Worm (Caenorhabditis elegans) whole organism, L4 larva: ENCODE results near the gene Y50E8A.22.

Source experiments
- aly-2 ChIP-seq: sonication (generic microtip); optimal IDR thresholded peaks from 2 replicates; lab custom pipeline; 2018; ENCODE audit warnings: missing biosample characterization, missing genetic modification characterization
- daf-16 ChIP-seq, 3 experiments: sonication (generic microtip); optimal IDR thresholded peaks; 2 replicates each; lab custom pipeline; 2016 to 2017; ENCODE audit warnings: missing genetic modification characterization in 3 of 3, missing genetic modification reagents in 3 of 3, mild to moderate bottlenecking in 2 of 3, missing compliant biosample characterization in 2 of 3, missing biosample characterization in 1 of 3, moderate library complexity in 1 of 3
- dmd-9 ChIP-seq: fragments of 200-800 bp; sonication (Bioruptor generic); IDR thresholded peaks from 2 replicates; pipeline ENCODE4 v1.3.6; 2022; ENCODE audit warnings: missing genetic modification reagents, missing genetic modification characterization, missing compliant biosample characterization
- fkh-10 ChIP-seq: fragments of 150-350 bp; optimal IDR thresholded peaks from 2 replicates; lab custom pipeline; 2014; ENCODE audit warnings: missing biosample characterization, missing genetic modification reagents, missing genetic modification characterization
- jun-1 ChIP-seq: fragments of 150-350 bp; optimal IDR thresholded peaks from 2 replicates; lab custom pipeline; 2014; ENCODE audit warnings: missing biosample characterization, missing genetic modification reagents, missing genetic modification characterization
- mdl-1 ChIP-seq, 2 experiments: fragments of 150-350 bp in 1 of 2; sonication (generic microtip) in 1 of 2; optimal IDR thresholded peaks; 2 replicates each; lab custom pipeline; 2014 to 2017; ENCODE audit warnings: missing biosample characterization in 2 of 2, missing genetic modification characterization in 2 of 2
- nhr-11 ChIP-seq: fragments of 150-350 bp; optimal IDR thresholded peaks from 2 replicates; lab custom pipeline; 2014; ENCODE audit warnings: missing biosample characterization, missing genetic modification characterization
- nhr-237 ChIP-seq: sonication (generic microtip); optimal IDR thresholded peaks from 2 replicates; lab custom pipeline; 2017; ENCODE audit warnings: missing biosample characterization, missing genetic modification characterization
- nhr-42 ChIP-seq: fragments of 200-800 bp; sonication (Bioruptor generic); IDR thresholded peaks from 2 replicates; pipeline ENCODE4 v1.3.6; 2022; ENCODE audit warnings: missing genetic modification characterization, missing compliant biosample characterization
- unc-130 ChIP-seq: sonication (generic microtip); optimal IDR thresholded peaks from 2 replicates; lab custom pipeline; 2016; ENCODE audit warnings: missing genetic modification reagents, missing genetic modification characterization, missing compliant biosample characterization
- unc-62 ChIP-seq, 3 experiments: fragments of 150-350 bp in 1 of 3; sonication (generic microtip); optimal IDR thresholded peaks in 2 of 3; peaks in 1 of 3; 1 replicate in 1 of 3; 2 replicates in 2 of 3; lab custom pipeline; 2014 to 2017; ENCODE audit warnings: missing biosample characterization in 3 of 3, missing genetic modification characterization in 3 of 3, missing genetic modification reagents in 3 of 3, missing genotype in 1 of 3

ce11 chrV:14781130-14781529 lies 32.2 kb upstream of the Y50E8A.22 start, which contains the start of gene Y50E8A.11:
- no peak for TF ChIP-seq fkh-10
- no peak for TF ChIP-seq jun-1 (tag; lab: Kevin White, UChicago)
- no peak for TF ChIP-seq dmd-9 (GFP tag; lab: Robert Waterston, UW)
- no peak for TF ChIP-seq unc-130 (GFP tag; lab: Kevin White, UChicago)
- no peak for TF ChIP-seq nhr-237 (tag; lab: Kevin White, UChicago)
- no peak for TF ChIP-seq unc-62 (GFP tag; optimal IDR thresholded peaks at IDR 0.05 in 1 of 2; lab: Kevin White, UChicago)
- no peak for TF ChIP-seq unc-62 (tag; optimal IDR thresholded peaks at IDR 0.05; lab: Kevin White, UChicago)
- no peak for TF ChIP-seq daf-16 (GFP tag; optimal IDR thresholded peaks at IDR 0.05; lab: Kevin White, UChicago)
- TF ChIP-seq daf-16 (tag; optimal IDR thresholded peaks at IDR 0.05; lab: Kevin White, UChicago), result no peak
- TF ChIP-seq aly-2 (tag; lab: Kevin White, UChicago), result no peak
- no peak for TF ChIP-seq nhr-11
- no peak for TF ChIP-seq nhr-42
- no peak for TF ChIP-seq mdl-1 (tag; optimal IDR thresholded peaks at IDR 0.05; lab: Kevin White, UChicago)
